Fruit fly (Drosophila melanogaster) whole organism, embryonic: ENCODE data around the gene Ndae1.

Source experiments
- Aef1 ChIP-seq: fragments of 200-800 bp; sonication (Bioruptor generic); IDR thresholded peaks from 3 replicates; pipeline ENCODE4 v1.3.6; 2022; ENCODE audit warnings: missing biosample characterization, missing genetic modification characterization
- Bdp1 ChIP-seq: fragments of 200-800 bp; sonication (Bioruptor generic); optimal IDR thresholded peaks from 3 replicates; lab custom pipeline; 2016; ENCODE audit warnings: missing biosample characterization, missing genetic modification characterization
- Bteb2 ChIP-seq: fragments of 200-800 bp; sonication (Bioruptor generic); optimal IDR thresholded peaks from 2 replicates; lab custom pipeline; 2016; ENCODE audit warnings: missing biosample characterization, missing genetic modification characterization
- CG10274 ChIP-seq: fragments of 200-800 bp; sonication (Bioruptor generic); optimal IDR thresholded peaks from 3 replicates; lab custom pipeline; 2017; ENCODE audit warnings: missing biosample characterization, mild to moderate bottlenecking, missing genetic modification characterization
- CG10366 ChIP-seq: fragments of 200-800 bp; sonication (Bioruptor generic); IDR thresholded peaks from 2 replicates; pipeline ENCODE4 v1.3.6; 2022; ENCODE audit warnings: missing biosample characterization, missing genetic modification characterization
- CG10959 ChIP-seq: fragments of 200-800 bp; sonication (Bioruptor generic); IDR thresholded peaks from 2 replicates; pipeline ENCODE4 v1.3.6; 2022; ENCODE audit warnings: missing biosample characterization, missing genetic modification characterization
- CG11456 ChIP-seq: fragments of 200-800 bp; sonication (Bioruptor generic); IDR thresholded peaks from 3 replicates; pipeline ENCODE4 v1.3.6; 2022; ENCODE audit warnings: missing biosample characterization, missing genetic modification characterization
- CG12299 ChIP-seq: fragments of 200-800 bp; sonication (Bioruptor generic); optimal IDR thresholded peaks from 2 replicates; lab custom pipeline; 2018; ENCODE audit warnings: missing biosample characterization, mild to moderate bottlenecking, missing genetic modification characterization
- CG13775 ChIP-seq: fragments of 200-800 bp; sonication (Bioruptor generic); optimal IDR thresholded peaks from 3 replicates; lab custom pipeline; 2017; ENCODE audit warnings: missing biosample characterization, mild to moderate bottlenecking, missing genetic modification characterization
- CG17186 ChIP-seq: fragments of 200-800 bp; sonication (Bioruptor generic); optimal IDR thresholded peaks from 3 replicates; lab custom pipeline; 2017; ENCODE audit warnings: missing biosample characterization, missing genetic modification reagents, missing genetic modification characterization
- CG18599 ChIP-seq: fragments of 200-800 bp; sonication (Bioruptor generic); optimal IDR thresholded peaks from 3 replicates; lab custom pipeline; 2017; ENCODE audit warnings: missing biosample characterization, missing genetic modification characterization, mild to moderate bottlenecking, moderate library complexity, missing genetic modification reagents
- CG2129 ChIP-seq: fragments of 200-800 bp; sonication (Bioruptor generic); IDR thresholded peaks from 2 replicates; pipeline ENCODE4 v1.3.6; 2022; ENCODE audit warnings: missing biosample characterization, missing genetic modification characterization; ENCODE audit not compliant: partially characterized antibody
- CG2678 ChIP-seq: fragments of 200-800 bp; sonication (Bioruptor generic); optimal IDR thresholded peaks from 3 replicates; lab custom pipeline; 2019; ENCODE audit warnings: missing biosample characterization, mild to moderate bottlenecking, missing genetic modification characterization, moderate library complexity
- CG34224 ChIP-seq: fragments of 200-800 bp; sonication (Bioruptor generic); IDR thresholded peaks from 3 replicates; pipeline ENCODE4 v1.3.6; 2022; ENCODE audit warnings: missing biosample characterization, missing genetic modification characterization; ENCODE audit not compliant: partially characterized antibody
- CG3847 ChIP-seq: fragments of 200-800 bp; sonication (Bioruptor generic); IDR thresholded peaks from 2 replicates; pipeline ENCODE4 v1.3.6; 2022; ENCODE audit warnings: missing biosample characterization, missing genetic modification characterization
- CG4617 ChIP-seq: fragments of 200-800 bp; sonication (Bioruptor generic); optimal IDR thresholded peaks from 3 replicates; lab custom pipeline; 2016; ENCODE audit warnings: missing biosample characterization, missing genetic modification characterization, borderline replicate concordance
- CG4707 ChIP-seq: fragments of 200-800 bp; sonication (Bioruptor generic); optimal IDR thresholded peaks from 2 replicates; lab custom pipeline; 2018; ENCODE audit warnings: missing biosample characterization, mild to moderate bottlenecking, missing genetic modification characterization, moderate library complexity
- CG4730 ChIP-seq: fragments of 200-800 bp; sonication (Bioruptor generic); IDR thresholded peaks from 2 replicates; pipeline ENCODE4 v1.3.6; 2022; ENCODE audit warnings: missing biosample characterization, missing genetic modification characterization
- CG4820 ChIP-seq: fragments of 200-800 bp; sonication (Bioruptor generic); optimal IDR thresholded peaks from 3 replicates; lab custom pipeline; 2016; ENCODE audit warnings: missing biosample characterization, missing genetic modification characterization
- CG6272 ChIP-seq: fragments of 200-800 bp; sonication (Bioruptor generic); IDR thresholded peaks from 2 replicates; pipeline ENCODE4 v1.3.6; 2022; ENCODE audit warnings: missing biosample characterization, missing genetic modification characterization
- D ChIP-seq, 2 experiments: fragments of 200-800 bp in 1 of 2; fragments of >200 bp in 1 of 2; sonication (Bioruptor generic) in 1 of 2; optimal IDR thresholded peaks; 2 replicates in 1 of 2; 3 replicates in 1 of 2; lab custom pipeline; 2017; ENCODE audit warnings: mild to moderate bottlenecking in 1 of 2, missing biosample characterization in 1 of 2, missing genetic modification characterization in 1 of 2, missing genetic modification reagents in 1 of 2
- Dref ChIP-seq: fragments of 200-800 bp; sonication (Bioruptor generic); IDR thresholded peaks from 2 replicates; pipeline ENCODE4 v1.3.6; 2022; ENCODE audit warnings: missing biosample characterization, missing genetic modification characterization
- Hr78 ChIP-seq, 2 experiments: fragments of 200-800 bp in 1 of 2; fragments of >200 bp in 1 of 2; sonication (Bioruptor generic) in 1 of 2; optimal IDR thresholded peaks; 2 replicates each; lab custom pipeline; 2017 to 2019; ENCODE audit warnings: missing biosample characterization in 2 of 2, missing genetic modification characterization in 2 of 2, mild to moderate bottlenecking in 1 of 2, moderate library complexity in 1 of 2
- Lim3 ChIP-seq: fragments of 200-800 bp; sonication (Bioruptor generic); IDR thresholded peaks from 2 replicates; pipeline ENCODE4 v1.3.6; 2022; ENCODE audit warnings: missing biosample characterization, missing genetic modification characterization
- Mad ChIP-seq: fragments of 200-800 bp; sonication (Bioruptor generic); optimal IDR thresholded peaks from 2 replicates; lab custom pipeline; 2016; ENCODE audit warnings: missing biosample characterization, missing genetic modification characterization
- NC2β ChIP-seq: fragments of 200-800 bp; sonication (Bioruptor generic); optimal IDR thresholded peaks from 2 replicates; lab custom pipeline; 2016; ENCODE audit warnings: missing biosample characterization, missing genetic modification characterization
- Nf-YB ChIP-seq: fragments of 200-800 bp; sonication (Bioruptor generic); optimal IDR thresholded peaks from 3 replicates; lab custom pipeline; 2019; ENCODE audit warnings: missing biosample characterization, mild to moderate bottlenecking, missing genetic modification characterization, moderate library complexity
- Oli ChIP-seq: fragments of 200-800 bp; sonication (Bioruptor generic); optimal IDR thresholded peaks from 2 replicates; lab custom pipeline; 2018; ENCODE audit warnings: missing biosample characterization, mild to moderate bottlenecking, missing genetic modification characterization, moderate library complexity
- Poxn ChIP-seq: fragments of 200-800 bp; sonication (Bioruptor generic); IDR thresholded peaks from 2 replicates; pipeline ENCODE4 v1.3.6; 2022; ENCODE audit warnings: missing biosample characterization, missing genetic modification characterization
- Usf ChIP-seq: fragments of 200-800 bp; sonication (Bioruptor generic); optimal IDR thresholded peaks from 2 replicates; lab custom pipeline; 2017; ENCODE audit warnings: missing genotype, missing biosample characterization, missing genetic modification characterization
- ato ChIP-seq: fragments of 200-800 bp; sonication (Bioruptor generic); IDR thresholded peaks from 2 replicates; pipeline ENCODE4 v1.3.6; 2022; ENCODE audit warnings: missing biosample characterization, missing genetic modification characterization; ENCODE audit not compliant: partially characterized antibody
- bowl ChIP-seq: fragments of 200-800 bp; sonication (Bioruptor generic); IDR thresholded peaks from 2 replicates; pipeline ENCODE4 v1.3.6; 2022; ENCODE audit warnings: missing biosample characterization, missing genetic modification characterization
- cato ChIP-seq: fragments of 200-800 bp; sonication (Bioruptor generic); optimal IDR thresholded peaks from 2 replicates; lab custom pipeline; 2016; ENCODE audit warnings: missing biosample characterization, missing genetic modification characterization, borderline replicate concordance
- ci ChIP-seq: fragments of 200-800 bp; sonication (Bioruptor generic); IDR thresholded peaks from 3 replicates; pipeline ENCODE4 v1.3.6; 2022; ENCODE audit warnings: missing biosample characterization, missing genetic modification characterization
- fd64A ChIP-seq: fragments of 200-800 bp; sonication (Bioruptor generic); optimal IDR thresholded peaks from 3 replicates; lab custom pipeline; 2018; ENCODE audit warnings: missing biosample characterization, mild to moderate bottlenecking, missing genetic modification characterization
- gcm ChIP-seq: fragments of 200-800 bp; sonication (Bioruptor generic); optimal IDR thresholded peaks from 2 replicates; lab custom pipeline; 2019; ENCODE audit warnings: missing biosample characterization, mild to moderate bottlenecking, missing genetic modification characterization, moderate library complexity
- gt ChIP-seq: fragments of 200-800 bp; sonication (Bioruptor generic); IDR thresholded peaks from 2 replicates; pipeline ENCODE4 v1.3.6; 2022; ENCODE audit warnings: missing biosample characterization, missing genetic modification characterization
- hbn ChIP-seq: fragments of 200-800 bp; sonication (Bioruptor generic); IDR thresholded peaks from 2 replicates; pipeline ENCODE4 v1.3.6; 2022; ENCODE audit warnings: missing biosample characterization, missing genetic modification characterization; ENCODE audit not compliant: partially characterized antibody
- kay ChIP-seq: fragments of 200-800 bp; sonication (Bioruptor generic); optimal IDR thresholded peaks from 2 replicates; lab custom pipeline; 2016; ENCODE audit warnings: missing biosample characterization, missing genetic modification characterization
- lbe ChIP-seq: fragments of 200-800 bp; sonication (Bioruptor generic); optimal IDR thresholded peaks from 2 replicates; lab custom pipeline; 2016; ENCODE audit warnings: missing biosample characterization, mild to moderate bottlenecking, missing genetic modification characterization
- lilli ChIP-seq: fragments of 200-800 bp; sonication (Bioruptor generic); optimal IDR thresholded peaks from 3 replicates; lab custom pipeline; 2016; ENCODE audit warnings: missing biosample characterization, missing genetic modification characterization
- org-1 ChIP-seq: fragments of 200-800 bp; sonication (Bioruptor generic); optimal IDR thresholded peaks from 2 replicates; lab custom pipeline; 2017; ENCODE audit warnings: missing biosample characterization, missing genetic modification characterization
- pb ChIP-seq: fragments of 200-800 bp; sonication (Bioruptor generic); optimal IDR thresholded peaks from 3 replicates; lab custom pipeline; 2016; ENCODE audit warnings: missing biosample characterization, missing genetic modification characterization
- pho ChIP-seq: fragments of 200-800 bp; sonication (Bioruptor generic); optimal IDR thresholded peaks from 2 replicates; lab custom pipeline; 2016; ENCODE audit warnings: missing biosample characterization, missing genetic modification characterization
- ro ChIP-seq: fragments of 200-800 bp; sonication (Bioruptor generic); IDR thresholded peaks from 2 replicates; pipeline ENCODE4 v1.3.6; 2022; ENCODE audit warnings: missing biosample characterization, missing genetic modification characterization
- slp2 ChIP-seq: fragments of 200-800 bp; sonication (Bioruptor generic); optimal IDR thresholded peaks from 2 replicates; lab custom pipeline; 2016; ENCODE audit warnings: missing biosample characterization, missing genetic modification characterization
- tio ChIP-seq: fragments of 200-800 bp; sonication (Bioruptor generic); optimal IDR thresholded peaks from 2 replicates; lab custom pipeline; 2017; ENCODE audit warnings: missing biosample characterization, missing genetic modification characterization, inconsistent platforms
- unpg ChIP-seq: fragments of 200-800 bp; sonication (Bioruptor generic); optimal IDR thresholded peaks from 3 replicates; lab custom pipeline; 2018; ENCODE audit warnings: missing biosample characterization, mild to moderate bottlenecking, missing genetic modification characterization, moderate library complexity

The Ndae1 gene

DNA sequence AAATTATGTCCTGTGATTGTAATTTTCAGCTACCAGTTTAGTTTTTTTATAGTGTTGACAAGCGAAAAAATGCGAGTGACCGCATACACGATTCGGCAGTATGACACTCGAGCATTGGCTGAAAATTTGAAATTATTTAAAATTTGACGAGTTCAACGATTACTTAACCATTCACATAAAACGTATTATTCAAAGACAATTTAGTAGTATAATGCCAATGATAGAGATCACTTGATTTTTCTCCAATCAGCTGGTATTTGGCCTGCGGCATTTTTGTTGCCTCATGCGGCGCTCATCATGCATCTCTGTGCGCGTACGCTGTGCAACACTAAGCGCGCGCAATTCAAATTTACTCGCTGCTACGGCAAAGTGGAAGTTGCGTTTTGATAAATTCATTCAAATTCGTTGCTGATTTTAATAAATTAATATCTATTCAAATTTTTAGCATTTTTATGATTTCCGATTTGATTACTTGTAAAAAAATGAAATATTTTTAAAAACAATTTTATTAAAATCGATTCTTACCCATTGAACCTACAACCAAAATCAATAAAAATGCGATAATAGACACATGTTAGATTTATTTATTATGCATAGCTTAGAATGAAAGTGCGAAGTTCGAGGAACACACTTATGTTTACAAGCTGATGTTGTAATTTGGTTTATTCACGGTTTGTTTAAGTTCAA, 54.6 kb downstream of the Ndae1 start, which contains the start of gene CG4497 (continued):
- TF ChIP-seq CG13775 (GFP tag; lab: Kevin White, UChicago) (peak; percentile 97), unpg (GFP tag; lab: Kevin White, UChicago) (peak; percentile 88), hbn (GFP tag; lab: Robert Waterston, UW) (peak; percentile 50), Dref (GFP tag; lab: Robert Waterston, UW) (peak; percentile 43), bowl (GFP tag; lab: Robert Waterston, UW) (peak; percentile 65), CG4820 (GFP tag; lab: Kevin White, UChicago) (peak; percentile 92), tio (peak; percentile 90), CG10959 (GFP tag; lab: Robert Waterston, UW) (peak; percentile 90), Lim3 (peak; percentile 78), Poxn (peak; percentile 82), Bdp1 (GFP tag; lab: Kevin White, UChicago) (peak; percentile 91), ro (GFP tag; lab: Robert Waterston, UW) (peak; percentile 73), CG4617 (GFP tag; lab: Kevin White, UChicago) (peak; percentile 92), CG34224 (GFP tag; lab: Robert Waterston, UW) (peak; percentile 72), lbe (peak; percentile 84), CG4730 (GFP tag; lab: Robert Waterston, UW) (peak; percentile 93), Oli (peak; percentile 84), CG10274 (peak; percentile 47), gt (GFP tag; lab: Robert Waterston, UW) (peak; percentile 85), CG2678 (tag; lab: Kevin White, UChicago) (peak; percentile 88), cato (GFP tag; lab: Kevin White, UChicago) (peak; percentile 71), CG4707 (GFP tag; lab: Kevin White, UChicago) (peak; percentile 4), CG11456 (peak; percentile 91), gcm (peak; percentile 62), org-1 (peak; percentile 78), lilli (GFP tag; lab: Kevin White, UChicago) (peak; percentile 95), CG17186 (peak; percentile 94), D (optimal IDR thresholded peaks at IDR 0.05; lab: Kevin White, UChicago) (no peak), D (GFP tag; optimal IDR thresholded peaks at IDR 0.05; lab: Kevin White, UChicago) (peak; percentile 84), ato (GFP tag; lab: Robert Waterston, UW) (peak; percentile 84), ci (GFP tag; lab: Robert Waterston, UW) (peak; percentile 91), Hr78 (GFP tag; optimal IDR thresholded peaks at IDR 0.05; lab: Kevin White, UChicago) (peak in 1 of 2 experiments; percentile 16), pb (peak; percentile 93), CG12299 (peak; percentile 61), Nf-YB (GFP tag; lab: Kevin White, UChicago) (peak; percentile 62), NC2β (GFP tag; lab: Kevin White, UChicago) (peak; percentile 89), CG18599 (peak; percentile 88), fd64A (peak; percentile 40), Aef1 (GFP tag; lab: Robert Waterston, UW) (peak; percentile 96), Bteb2 (peak; percentile 95), CG3847 (GFP tag; lab: Robert Waterston, UW) (peak; percentile 99), Mad (peak; percentile 93), CG10366 (GFP tag; lab: Robert Waterston, UW) (peak; percentile 94), CG2129 (GFP tag; lab: Robert Waterston, UW) (no peak), CG6272 (GFP tag; lab: Robert Waterston, UW) (peak; percentile 97), pho (peak; percentile 97), Usf (peak; percentile 78), kay (GFP tag; lab: Kevin White, UChicago) (peak; percentile 80), slp2 (GFP tag; lab: Kevin White, UChicago) (peak; percentile 94)
